Worm (Caenorhabditis elegans): ENCODE data around the gene srw-42.

DNA sequence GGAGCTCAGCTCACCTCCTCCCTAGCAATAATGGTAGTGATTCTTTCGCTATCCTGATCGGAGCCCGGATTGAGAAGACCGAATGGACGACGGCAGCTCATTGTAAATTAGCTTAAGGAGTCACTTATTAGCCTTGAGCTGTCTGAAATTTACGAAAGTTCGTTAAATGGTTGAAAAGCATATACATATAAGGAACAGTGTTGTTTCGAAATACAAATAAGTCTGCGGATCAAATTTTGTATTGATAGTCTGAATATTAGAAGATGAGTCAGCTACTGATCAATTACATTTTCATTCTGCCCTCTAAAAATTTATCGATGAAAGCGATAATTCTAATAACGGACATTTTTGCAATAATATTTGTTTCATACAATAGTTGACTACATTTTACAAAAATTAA, 27.0 kb downstream of the srw-42 start, which contains the start of gene F14F8.14:
- no peak for TF ChIP-seq unc-39 (tag; optimal IDR thresholded peaks at IDR 0.05)
- no peak for TF ChIP-seq elt-2 (tag; optimal IDR thresholded peaks at IDR 0.05)
- TF ChIP-seq unc-62 (GFP tag; optimal IDR thresholded peaks at IDR 0.05): no peak
- TF ChIP-seq aly-2 (tag; optimal IDR thresholded peaks at IDR 0.05): no peak
- no peak for TF ChIP-seq nhr-77 (tag; optimal IDR thresholded peaks at IDR 0.05)
- no peak for TF ChIP-seq sea-2 (GFP tag; optimal IDR thresholded peaks at IDR 0.05)
- no peak for TF ChIP-seq mdl-1 (tag; optimal IDR thresholded peaks at IDR 0.05)
- TF ChIP-seq ztf-11 (tag; optimal IDR thresholded peaks at IDR 0.05): no peak
- no peak for TF ChIP-seq ZK546.5 (tag; optimal IDR thresholded peaks at IDR 0.05)
- no peak for TF ChIP-seq nhr-11 (tag; optimal IDR thresholded peaks at IDR 0.05)
- no peak for TF ChIP-seq elt-1 (tag; optimal IDR thresholded peaks at IDR 0.05)
- TF ChIP-seq nhr-43 (tag; optimal IDR thresholded peaks at IDR 0.05; ENCODE audit: poor library complexity, severe bottlenecking): no peak
